Fruit fly (Drosophila melanogaster): ENCODE data around the gene Galk.

The Galk gene

DNA sequence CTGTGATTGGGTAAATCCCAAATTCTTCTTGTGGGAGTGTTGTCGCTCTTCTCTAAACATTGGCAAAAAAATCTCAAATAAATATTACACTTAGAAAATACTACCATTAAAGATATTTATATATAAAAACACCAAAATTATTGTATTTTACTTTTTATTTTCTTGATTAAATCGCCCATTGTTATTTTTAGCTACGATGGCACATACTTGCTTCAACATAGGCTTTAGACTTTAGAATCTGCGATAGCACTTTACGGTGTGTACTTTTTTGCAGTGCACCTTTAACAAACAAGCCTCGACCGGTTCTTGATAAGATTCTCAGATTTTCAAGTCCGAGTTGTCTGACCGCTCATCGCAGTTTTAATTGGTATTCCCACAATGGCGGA lies 31.2 kb downstream of the Galk start, which contains the start of gene GNBP3 (continued):
- TF ChIP-seq bab2 (GFP tag; optimal IDR thresholded peaks at IDR 0.05) (peak; percentile 59), Ada2b (GFP tag; IDR thresholded peaks at IDR 0.05) (peak; percentile 69), dati (GFP tag; IDR thresholded peaks at IDR 0.05) (no peak), D19A (tag; optimal IDR thresholded peaks at IDR 0.05) (peak; percentile 33), sug (tag; optimal IDR thresholded peaks at IDR 0.05) (no peak), CG1024 (GFP tag; IDR thresholded peaks at IDR 0.05) (0 out of 2 replicates have a peak, but pooled peaks have one; percentile 25), CG16815 (GFP tag; optimal IDR thresholded peaks at IDR 0.05) (peak; percentile 49), CG2202 (tag; optimal IDR thresholded peaks at IDR 0.05) (peak; percentile 45), eyg (GFP tag; optimal IDR thresholded peaks at IDR 0.05) (no peak), sr (GFP tag; IDR thresholded peaks at IDR 0.05) (no peak), hkb (optimal IDR thresholded peaks at IDR 0.05) (no peak), hkb (GFP tag; IDR thresholded peaks at IDR 0.05) (peak; percentile 87), CG32772 (GFP tag; IDR thresholded peaks at IDR 0.05) (0 out of 2 replicates have a peak, but pooled peaks have one; percentile 27), CG12769 (tag; optimal IDR thresholded peaks at IDR 0.05) (no peak), vvl (GFP tag; IDR thresholded peaks at IDR 0.05) (peak; percentile 70), ind (GFP tag; optimal IDR thresholded peaks at IDR 0.05) (peak; percentile 40), CG3407 (GFP tag; optimal IDR thresholded peaks at IDR 0.05) (peak; percentile 37), CG8281 (tag; optimal IDR thresholded peaks at IDR 0.05) (peak; percentile 49), sens (GFP tag) (peak; percentile 52), esg (GFP tag; conservative IDR thresholded peaks at IDR 0.05) (0 out of 2 replicates have a peak, but pooled peaks have one; percentile 17), otp (GFP tag; IDR thresholded peaks at IDR 0.05) (no peak), CG4424 (GFP tag; optimal IDR thresholded peaks at IDR 0.05) (peak; percentile 25), Fer1 (GFP tag; optimal IDR thresholded peaks at IDR 0.05) (peak; percentile 88), CG5953 (GFP tag; IDR thresholded peaks at IDR 0.05) (no peak), CG8924 (tag; optimal IDR thresholded peaks at IDR 0.05) (peak; percentile 36), CG10147 (GFP tag; optimal IDR thresholded peaks at IDR 0.05) (peak; percentile 87), CG1233 (GFP tag; optimal IDR thresholded peaks at IDR 0.05) (peak; percentile 83), CG5180 (GFP tag; optimal IDR thresholded peaks at IDR 0.05) (no peak), Ets65A (GFP tag) (peak; percentile 38), Meics (GFP tag; optimal IDR thresholded peaks at IDR 0.05) (peak; percentile 83), Jarid2 (GFP tag; optimal IDR thresholded peaks at IDR 0.05) (no peak), Bdp1 (GFP tag; optimal IDR thresholded peaks at IDR 0.05) (no peak), gcm (GFP tag; optimal IDR thresholded peaks at IDR 0.05) (peak; percentile 9), corto (GFP tag; optimal IDR thresholded peaks at IDR 0.05) (peak; percentile 92), Hr3 (GFP tag; optimal IDR thresholded peaks at IDR 0.05) (peak; percentile 5), CG2120 (GFP tag; optimal IDR thresholded peaks at IDR 0.05) (peak; percentile 69), CG14667 (GFP tag; IDR thresholded peaks at IDR 0.05) (no peak), CG10209 (GFP tag; optimal IDR thresholded peaks at IDR 0.05) (peak; percentile 44), Deaf1 (tag; optimal IDR thresholded peaks at IDR 0.05) (peak; percentile 10), Spps (tag; optimal IDR thresholded peaks at IDR 0.05) (peak; percentile 71), Gug (GFP tag; IDR thresholded peaks at IDR 0.05) (no peak; the same call in 3 of the 4 replicates), CG15479 (GFP tag; optimal IDR thresholded peaks at IDR 0.05) (no peak), lola (GFP tag; optimal IDR thresholded peaks at IDR 0.05) (peak in 1 of 3 experiments; percentile 54), CG15696 (tag; optimal IDR thresholded peaks at IDR 0.05) (peak; percentile 82), chn (GFP tag; optimal IDR thresholded peaks at IDR 0.05) (no peak), CG4854 (GFP tag; optimal IDR thresholded peaks at IDR 0.05) (peak; percentile 67), CG3995 (GFP tag; optimal IDR thresholded peaks at IDR 0.05) (peak; percentile 25), lab (GFP tag; optimal IDR thresholded peaks at IDR 0.05) (peak; percentile 65), caup (GFP tag; optimal IDR thresholded peaks at IDR 0.05; ENCODE audit: severe bottlenecking) (peak; percentile 47), HLHmδ (GFP tag; optimal IDR thresholded peaks at IDR 0.05) (no peak), Nf-YA (GFP tag; IDR thresholded peaks at IDR 0.05) (peak; percentile 55; the same call in 1 of the 2 replicates)
